Fruit fly (Drosophila melanogaster): Measurements from ENCODE around the gene Gcna.

The Gcna gene

DNA sequence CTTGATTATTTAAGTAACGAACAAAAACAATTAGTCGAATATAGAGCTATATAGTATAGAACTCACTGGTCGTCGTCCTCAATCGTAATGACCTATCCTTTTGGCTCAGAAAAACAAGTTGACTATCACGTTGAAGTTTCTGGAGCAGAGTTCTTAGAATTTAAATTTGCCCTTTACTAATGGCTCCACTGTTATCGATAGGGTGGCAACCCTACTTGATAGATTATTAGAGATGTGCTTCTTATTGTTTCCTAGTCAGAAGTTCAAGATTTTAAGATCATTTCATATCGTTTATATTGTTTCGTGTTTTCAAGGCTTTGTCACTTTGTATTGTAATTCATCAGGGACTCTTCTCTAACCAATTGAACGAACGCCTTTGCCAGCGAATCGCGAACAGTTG lies 45.4 kb downstream of the Gcna start, which contains the start of gene CG14810:
Gene CG14810, minus strand, starts transcription at position 101 of the 400 bp plus-strand sequence.
- TF ChIP-seq fru (GFP tag; optimal IDR thresholded peaks at IDR 0.05) (no peak), br (GFP tag; optimal IDR thresholded peaks at IDR 0.05) (no peak), N (GFP tag; optimal IDR thresholded peaks at IDR 0.05) (no peak), rgr (GFP tag; optimal IDR thresholded peaks at IDR 0.05) (no peak), Abd-B (GFP tag; optimal IDR thresholded peaks at IDR 0.05) (no peak), dl (GFP tag; optimal IDR thresholded peaks at IDR 0.05; ENCODE audit: insufficient read depth in 1 of 2, partially characterized antibody in 2 of 2) (no peak), Dfd (GFP tag; optimal IDR thresholded peaks at IDR 0.05) (no peak), Myc (optimal IDR thresholded peaks at IDR 0.05) (no peak), Jra (GFP tag; optimal IDR thresholded peaks at IDR 0.05) (no peak)

DNA sequence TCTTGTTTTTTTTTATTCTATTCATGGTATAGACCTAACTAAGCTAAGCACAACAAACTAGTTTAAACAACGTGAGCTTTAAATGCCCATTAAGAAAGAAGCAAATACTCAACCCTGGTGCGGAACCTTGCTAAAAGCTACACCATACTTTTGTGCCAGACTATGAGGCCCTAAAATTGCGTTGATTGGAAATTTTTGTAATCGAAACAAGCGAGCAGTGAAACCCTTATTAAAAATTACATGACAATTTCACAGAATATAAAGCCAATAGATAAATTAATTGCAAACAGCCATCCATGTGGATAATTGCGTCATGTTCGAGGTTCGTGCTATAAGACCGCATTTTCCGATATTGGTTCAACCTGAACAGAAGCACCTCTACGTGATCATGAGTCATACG lies 46.6 kb downstream of the Gcna start:
- TF ChIP-seq HLH106 (tag; optimal IDR thresholded peaks at IDR 0.05) (no peak), br (GFP tag; optimal IDR thresholded peaks at IDR 0.05) (no peak), CrebA (GFP tag; optimal IDR thresholded peaks at IDR 0.05; ENCODE audit: borderline replicate concordance) (no peak), N (GFP tag; optimal IDR thresholded peaks at IDR 0.05) (no peak), lola (GFP tag; optimal IDR thresholded peaks at IDR 0.05) (no peak), woc (GFP tag; optimal IDR thresholded peaks at IDR 0.05) (no peak), Vsx2 (GFP tag; optimal IDR thresholded peaks at IDR 0.05; ENCODE audit: partially characterized antibody) (no peak)

Data from whole organism, wandering third instar larva.